Worm (Caenorhabditis elegans) whole organism, L4 larva: Measurements from ENCODE around the gene C06H5.14.
A peak's percentile ranks its signal among the peaks of the same experiment; 100 is the strongest.

Source experiments
- F37D6.2 ChIP-seq: sonication (generic microtip); optimal IDR thresholded peaks from 2 replicates; lab custom pipeline; 2016; ENCODE audit warnings: mild to moderate bottlenecking, missing genetic modification characterization, missing compliant biosample characterization
- F44E2.7 ChIP-seq: fragments of 200-800 bp; sonication (Bioruptor generic); IDR thresholded peaks from 2 replicates; pipeline ENCODE4 v2.1.2; 2022; ENCODE audit warnings: missing genetic modification characterization, missing compliant biosample characterization
- F49E8.2 ChIP-seq: sonication (generic microtip); optimal IDR thresholded peaks from 2 replicates; lab custom pipeline; 2016; ENCODE audit warnings: missing compliant biosample characterization, mild to moderate bottlenecking, missing genetic modification characterization, borderline replicate concordance
- R02D3.7 ChIP-seq: fragments of 150-350 bp; sonication (generic microtip); optimal IDR thresholded peaks from 3 replicates; lab custom pipeline; 2014; ENCODE audit warnings: missing biosample characterization, missing genetic modification characterization
- T26A8.4 ChIP-seq: fragments of 200-800 bp; sonication (Bioruptor generic); IDR thresholded peaks from 2 replicates; pipeline ENCODE4 v1.3.6; 2022; ENCODE audit warnings: missing genetic modification characterization, missing compliant biosample characterization
- Y105C5A.15 ChIP-seq: fragments of 200-800 bp; sonication (Bioruptor generic); IDR thresholded peaks from 2 replicates; pipeline ENCODE4 v1.3.6; 2022; ENCODE audit warnings: missing genetic modification characterization, missing compliant biosample characterization
- Y48G9A.11 ChIP-seq: fragments of 200-800 bp; sonication (Bioruptor generic); IDR thresholded peaks from 2 replicates; pipeline ENCODE4 v1.3.6; 2022; ENCODE audit warnings: missing genetic modification reagents, missing genetic modification characterization, missing compliant biosample characterization
- ZK546.5 ChIP-seq, 2 experiments: sonication (generic microtip); optimal IDR thresholded peaks; 2 replicates each; lab custom pipeline; 2017; ENCODE audit warnings: missing biosample characterization in 2 of 2, missing genetic modification characterization in 2 of 2
- aha-1 ChIP-seq: fragments of 150-350 bp; peaks from one replicate; lab custom pipeline; 2014; ENCODE audit warnings: missing biosample characterization, missing genetic modification characterization
- attf-4 ChIP-seq: sonication (generic microtip); optimal IDR thresholded peaks from 3 replicates; lab custom pipeline; 2017; ENCODE audit warnings: missing biosample characterization, missing genetic modification characterization
- ceh-32 ChIP-seq: sonication (generic microtip); optimal IDR thresholded peaks from 2 replicates; lab custom pipeline; 2016; ENCODE audit warnings: mild to moderate bottlenecking, missing genetic modification characterization, missing compliant biosample characterization; ENCODE audit not compliant: poor library complexity
- ces-1 ChIP-seq: fragments of 150-350 bp; sonication (generic microtip); optimal IDR thresholded peaks from 4 replicates; lab custom pipeline; 2014; ENCODE audit warnings: missing biosample characterization, missing genetic modification reagents, missing genetic modification characterization
- ctbp-1 ChIP-seq: fragments of 200-800 bp; sonication (Bioruptor generic); IDR thresholded peaks from 2 replicates; pipeline ENCODE4 v1.3.6; 2022; ENCODE audit warnings: missing genetic modification reagents, missing genetic modification characterization, missing compliant biosample characterization
- daf-8 ChIP-seq: fragments of 200-800 bp; sonication (Bioruptor generic); IDR thresholded peaks from 2 replicates; pipeline ENCODE4 v1.3.6; 2022; ENCODE audit warnings: missing genetic modification characterization, missing compliant biosample characterization
- dmd-8 ChIP-seq: fragments of 200-800 bp; sonication (Bioruptor generic); IDR thresholded peaks from 2 replicates; pipeline ENCODE4 v1.3.6; 2022; ENCODE audit warnings: missing genetic modification characterization, missing compliant biosample characterization
- dpl-1 ChIP-seq: fragments of 150-350 bp; optimal IDR thresholded peaks from 2 replicates; lab custom pipeline; 2014; ENCODE audit warnings: missing biosample characterization, missing genetic modification reagents, missing genetic modification characterization
- fos-1 ChIP-seq: fragments of 150-350 bp; optimal IDR thresholded peaks from 2 replicates; lab custom pipeline; 2014; ENCODE audit warnings: missing biosample characterization, missing genetic modification characterization
- hif-1 ChIP-seq, 2 experiments: sonication (generic microtip); optimal IDR thresholded peaks; 2 replicates each; lab custom pipeline; 2016 to 2017; ENCODE audit warnings: missing compliant biosample characterization in 2 of 2, missing genetic modification characterization in 2 of 2, missing genetic modification reagents in 2 of 2, missing genotype in 2 of 2, mild to moderate bottlenecking in 1 of 2
- hlh-30 ChIP-seq: sonication (generic microtip); optimal IDR thresholded peaks from 2 replicates; lab custom pipeline; 2017; ENCODE audit warnings: antibody characterized with exemption, mild to moderate bottlenecking, missing genetic modification characterization, missing compliant biosample characterization; ENCODE audit not compliant: insufficient read depth
- lim-7 ChIP-seq: fragments of 200-800 bp; sonication (Bioruptor generic); IDR thresholded peaks from 2 replicates; pipeline ENCODE4 v1.3.6; 2022; ENCODE audit warnings: missing genetic modification characterization, missing compliant biosample characterization
- lin-15B ChIP-seq: fragments of 150-350 bp; sonication (generic microtip); optimal IDR thresholded peaks from 3 replicates; lab custom pipeline; 2014; ENCODE audit warnings: missing biosample characterization, missing genetic modification characterization
- lin-38 ChIP-seq: fragments of 200-800 bp; sonication (Bioruptor generic); IDR thresholded peaks from 2 replicates; pipeline ENCODE4 v1.3.6; 2022; ENCODE audit warnings: missing genetic modification reagents, missing genetic modification characterization, missing compliant biosample characterization
- lsy-2 ChIP-seq, 2 experiments: fragments of 150-350 bp in 1 of 2; sonication (generic microtip) in 1 of 2; optimal IDR thresholded peaks; 2 replicates each; lab custom pipeline; 2014 to 2017; ENCODE audit warnings: missing biosample characterization in 2 of 2, missing genetic modification characterization in 2 of 2
- mes-2 ChIP-seq: sonication (generic microtip); optimal IDR thresholded peaks from 2 replicates; lab custom pipeline; 2016; ENCODE audit warnings: missing genotype, mild to moderate bottlenecking, missing genetic modification characterization, missing compliant biosample characterization; ENCODE audit not compliant: poor library complexity, severe bottlenecking
- nhr-102 ChIP-seq: sonication (generic microtip); optimal IDR thresholded peaks from 2 replicates; lab custom pipeline; 2016; ENCODE audit warnings: mild to moderate bottlenecking, missing genetic modification characterization, moderate library complexity, missing compliant biosample characterization
- nhr-6 ChIP-seq: fragments of 150-350 bp; optimal IDR thresholded peaks from 2 replicates; lab custom pipeline; 2014; ENCODE audit warnings: missing biosample characterization, missing genetic modification characterization
- set-16 ChIP-seq: fragments of 200-800 bp; sonication (Bioruptor generic); IDR thresholded peaks from 2 replicates; pipeline ENCODE4 v1.3.6; 2022; ENCODE audit warnings: missing genetic modification reagents, missing genetic modification characterization, missing compliant biosample characterization
- spr-1 ChIP-seq: sonication (generic microtip); optimal IDR thresholded peaks from 2 replicates; lab custom pipeline; 2016; ENCODE audit warnings: mild to moderate bottlenecking, missing genetic modification characterization, missing compliant biosample characterization
- tag-97 ChIP-seq: fragments of 200-800 bp; sonication (Bioruptor generic); IDR thresholded peaks from 2 replicates; pipeline ENCODE4 v1.3.6; 2022; ENCODE audit warnings: missing genetic modification characterization, missing compliant biosample characterization
- unc-62 ChIP-seq, 3 experiments: fragments of 150-350 bp in 1 of 3; sonication (generic microtip); optimal IDR thresholded peaks in 2 of 3; peaks in 1 of 3; 1 replicate in 1 of 3; 2 replicates in 2 of 3; lab custom pipeline; 2014 to 2017; ENCODE audit warnings: missing biosample characterization in 3 of 3, missing genetic modification characterization in 3 of 3, missing genetic modification reagents in 3 of 3, missing genotype in 1 of 3
- zag-1 ChIP-seq: fragments of 150-350 bp; optimal IDR thresholded peaks from 2 replicates; lab custom pipeline; 2014; ENCODE audit warnings: missing biosample characterization, missing genetic modification characterization
- zfp-3 ChIP-seq: fragments of 200-800 bp; sonication (Bioruptor generic); conservative IDR thresholded peaks from 2 replicates; pipeline ENCODE4 v1.3.6; 2022; ENCODE audit warnings: missing genetic modification reagents, missing genetic modification characterization, missing compliant biosample characterization
- zip-11 ChIP-seq: fragments of 200-800 bp; sonication (Bioruptor generic); IDR thresholded peaks from 2 replicates; pipeline ENCODE4 v1.3.6; 2022; ENCODE audit warnings: missing genetic modification characterization, missing compliant biosample characterization

Gene C06H5.14

ce11 chrV:17921423-17921822, 17.5 kb downstream of the C06H5.14 start, which contains the start of gene E01B7.2 (continued):
- TF ChIP-seq attf-4 (tag; lab: Kevin White, UChicago) (no peak), ceh-32 (no peak), unc-62 (GFP tag; optimal IDR thresholded peaks at IDR 0.05 in 1 of 2; lab: Kevin White, UChicago) (peak in 1 of 2 experiments; percentile 76), unc-62 (tag; optimal IDR thresholded peaks at IDR 0.05; lab: Kevin White, UChicago) (no peak), dpl-1 (GFP tag; lab: Kevin White, UChicago) (peak; percentile 97), spr-1 (tag; lab: Kevin White, UChicago) (no peak), nhr-6 (peak; percentile 42), F37D6.2 (no peak), ces-1 (GFP tag; lab: Kevin White, UChicago) (no peak), lin-15B (no peak), zag-1 (tag; lab: Kevin White, UChicago) (peak; percentile 6), tag-97 (GFP tag; lab: Robert Waterston, UW) (no peak), dmd-8 (no peak), ctbp-1 (GFP tag; lab: Robert Waterston, UW) (no peak), hlh-30 (tag; lab: Kevin White, UChicago) (peak; percentile 60), F44E2.7 (GFP tag; lab: Robert Waterston, UW) (no peak), lim-7 (GFP tag; lab: Robert Waterston, UW) (no peak), fos-1 (tag; lab: Kevin White, UChicago) (no peak), lsy-2 (tag; optimal IDR thresholded peaks at IDR 0.05; lab: Kevin White, UChicago) (peak in 1 of 2 experiments; percentile 88), Y105C5A.15 (no peak)

ce11 chrV:17924095-17925000, 20.4 kb downstream of the C06H5.14 start, which contains the start of gene usp-50:
TSS of gene usp-50 (plus strand) at chrV:17924916.
- peak; percentile 25; the same call in 1 of the 2 replicates for TF ChIP-seq lin-38 (GFP tag; lab: Robert Waterston, UW)

ce11 chrV:17928128-17928527, 24.2 kb downstream of the C06H5.14 start:
- TF ChIP-seq zip-11 (GFP tag; lab: Robert Waterston, UW) (no peak), aha-1 (tag; lab: Kevin White, UChicago) (peak; percentile 81), set-16 (peak; percentile 89), ZK546.5 (tag; optimal IDR thresholded peaks at IDR 0.05; lab: Kevin White, UChicago) (no peak)

ce11 chrV:17931795-17932194, 27.9 kb downstream of the C06H5.14 start:
- no peak for TF ChIP-seq lsy-2 (tag; optimal IDR thresholded peaks at IDR 0.05; lab: Kevin White, UChicago)
- no peak for TF ChIP-seq zfp-3
- no peak for TF ChIP-seq hif-1 (tag; optimal IDR thresholded peaks at IDR 0.05; lab: Kevin White, UChicago)
- TF ChIP-seq aha-1 (tag; lab: Kevin White, UChicago) = no peak
- no peak for TF ChIP-seq spr-1 (tag; lab: Kevin White, UChicago)
- TF ChIP-seq ctbp-1 (GFP tag; lab: Robert Waterston, UW) = no peak
- TF ChIP-seq zag-1 (tag; lab: Kevin White, UChicago) = no peak
- TF ChIP-seq Y48G9A.11 (GFP tag; lab: Robert Waterston, UW) = no peak
- no peak for TF ChIP-seq nhr-102 (tag; lab: Kevin White, UChicago)
- TF ChIP-seq daf-8 = no peak
- TF ChIP-seq F49E8.2 (tag; lab: Kevin White, UChicago) = no peak
- TF ChIP-seq lin-38 (GFP tag; lab: Robert Waterston, UW) = no peak
- no peak for TF ChIP-seq mes-2 (tag; lab: Kevin White, UChicago)
- no peak for TF ChIP-seq R02D3.7
- no peak for TF ChIP-seq T26A8.4 (GFP tag; lab: Robert Waterston, UW)
